Worm (Caenorhabditis elegans): ENCODE data around the gene C44H9.5.

DNA sequence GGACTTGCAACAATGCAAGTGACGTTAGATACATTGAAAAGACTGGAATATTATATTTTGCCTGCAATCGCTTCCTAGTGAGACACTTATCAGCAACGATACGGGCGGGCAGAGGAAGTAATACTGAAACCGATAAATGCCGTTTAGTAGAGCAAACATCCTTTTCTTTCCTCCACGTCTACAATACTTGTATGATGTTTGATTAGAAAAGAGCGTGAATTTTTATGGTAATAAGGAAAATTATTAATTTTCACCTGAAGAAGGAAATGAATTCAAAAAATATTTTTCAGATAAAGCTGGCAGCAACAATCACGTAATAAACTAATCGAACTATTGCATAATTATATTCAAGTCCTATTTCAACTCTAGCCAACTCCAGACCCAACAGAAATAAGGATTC is 5.1 kb upstream of the C44H9.5 start, which contains the start of gene C44H9.7:
- no peak for TF ChIP-seq hlh-30 (tag; optimal IDR thresholded peaks at IDR 0.05; ENCODE audit: insufficient read depth)
- no peak for TF ChIP-seq lin-39 (tag; optimal IDR thresholded peaks at IDR 0.05)
- TF ChIP-seq daf-12 (tag; optimal IDR thresholded peaks at IDR 0.05) = no peak
- TF ChIP-seq unc-62 (GFP tag; optimal IDR thresholded peaks at IDR 0.05 in 1 of 2) = no peak
- no peak for TF ChIP-seq unc-62 (tag; optimal IDR thresholded peaks at IDR 0.05)
- TF ChIP-seq set-16 (GFP tag; IDR thresholded peaks at IDR 0.05) = no peak
- no peak for TF ChIP-seq nhr-28 (tag; optimal IDR thresholded peaks at IDR 0.05)
- TF ChIP-seq dmd-8 (GFP tag; IDR thresholded peaks at IDR 0.05) = no peak
- TF ChIP-seq ztf-11 (tag; optimal IDR thresholded peaks at IDR 0.05) = no peak
- no peak for TF ChIP-seq F26F4.8 (GFP tag; conservative IDR thresholded peaks at IDR 0.05)
- TF ChIP-seq nhr-11 (tag; optimal IDR thresholded peaks at IDR 0.05) = no peak
- no peak for TF ChIP-seq F49E8.2 (tag; optimal IDR thresholded peaks at IDR 0.05; ENCODE audit: borderline replicate concordance)
- no peak for TF ChIP-seq snpc-1.2 (GFP tag; IDR thresholded peaks at IDR 0.05)
- no peak for TF ChIP-seq nhr-237 (tag; optimal IDR thresholded peaks at IDR 0.05)
- TF ChIP-seq aha-1 (tag) = no peak
